Worm (Caenorhabditis elegans) whole organism, late embryonic: ENCODE results near the gene ZK154.4.

ENCODE experiments used
- dmd-4 ChIP-seq: sonication (generic microtip); optimal IDR thresholded peaks from 2 replicates; lab custom pipeline; 2016; ENCODE audit warnings: borderline replicate concordance, missing genetic modification characterization, missing compliant biosample characterization
- nfya-1 ChIP-seq: sonication (generic microtip); optimal IDR thresholded peaks from 2 replicates; lab custom pipeline; 2017; ENCODE audit warnings: missing genetic modification characterization, mild to moderate bottlenecking, missing compliant biosample characterization, antibody characterized with exemption, moderate library complexity
- pha-4 ChIP-seq: fragments of 150-350 bp; optimal IDR thresholded peaks from 2 replicates; lab custom pipeline; 2018; ENCODE audit warnings: missing biosample characterization, missing genetic modification reagents, missing genetic modification characterization

DNA sequence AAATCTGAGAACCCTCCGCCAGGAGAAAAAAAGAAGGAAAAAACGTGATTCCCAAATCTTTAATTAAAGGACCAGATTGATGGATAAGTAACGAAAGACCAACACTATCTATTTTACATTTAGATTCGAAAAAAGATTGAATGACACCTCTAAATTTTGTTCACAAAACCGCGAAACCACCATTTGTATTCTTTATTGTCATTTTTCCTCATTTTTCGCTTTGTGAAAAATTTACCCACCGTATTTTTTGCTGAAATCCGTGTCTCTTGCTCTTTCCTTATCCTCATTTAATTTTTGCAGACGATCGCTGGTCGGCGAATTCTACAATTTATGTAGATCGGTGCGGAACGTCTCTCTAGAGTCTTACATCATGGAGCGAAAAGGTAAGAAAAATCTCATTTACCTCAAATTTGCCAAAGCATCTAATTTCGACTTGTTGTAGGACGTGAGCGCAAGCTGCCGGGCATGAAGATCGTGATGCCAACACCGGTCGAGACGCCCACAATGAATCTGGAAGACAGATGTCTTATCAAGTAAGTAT lies 34.3 kb upstream of the ZK154.4 start, which contains the start of the genes sek-1 and R03G5.6:
- TF ChIP-seq nfya-1 (tag; lab: Kevin White, UChicago) = no peak
- no peak for TF ChIP-seq pha-4 (tag; lab: Kevin White, UChicago)
- TF ChIP-seq dmd-4 = no peak
